Fruit fly (Drosophila melanogaster): ENCODE results near the gene yl.

Gene yl

dm6 chrX:14242479-14242878 lies 49.5 kb downstream of the yl start, which contains the start of gene mRNA-cap:
TSS of gene mRNA-cap (minus strand) at chrX:14242822.
- no peak for TF ChIP-seq Dll (optimal IDR thresholded peaks at IDR 0.05)
- no peak for TF ChIP-seq psq (optimal IDR thresholded peaks at IDR 0.05)
- TF ChIP-seq CG8478 (optimal IDR thresholded peaks at IDR 0.05): no peak
- no peak for TF ChIP-seq usp (GFP tag; optimal IDR thresholded peaks at IDR 0.05)
- TF ChIP-seq EcR (GFP tag; optimal IDR thresholded peaks at IDR 0.05): no peak
- TF ChIP-seq pan (optimal IDR thresholded peaks at IDR 0.05): no peak

DNA sequence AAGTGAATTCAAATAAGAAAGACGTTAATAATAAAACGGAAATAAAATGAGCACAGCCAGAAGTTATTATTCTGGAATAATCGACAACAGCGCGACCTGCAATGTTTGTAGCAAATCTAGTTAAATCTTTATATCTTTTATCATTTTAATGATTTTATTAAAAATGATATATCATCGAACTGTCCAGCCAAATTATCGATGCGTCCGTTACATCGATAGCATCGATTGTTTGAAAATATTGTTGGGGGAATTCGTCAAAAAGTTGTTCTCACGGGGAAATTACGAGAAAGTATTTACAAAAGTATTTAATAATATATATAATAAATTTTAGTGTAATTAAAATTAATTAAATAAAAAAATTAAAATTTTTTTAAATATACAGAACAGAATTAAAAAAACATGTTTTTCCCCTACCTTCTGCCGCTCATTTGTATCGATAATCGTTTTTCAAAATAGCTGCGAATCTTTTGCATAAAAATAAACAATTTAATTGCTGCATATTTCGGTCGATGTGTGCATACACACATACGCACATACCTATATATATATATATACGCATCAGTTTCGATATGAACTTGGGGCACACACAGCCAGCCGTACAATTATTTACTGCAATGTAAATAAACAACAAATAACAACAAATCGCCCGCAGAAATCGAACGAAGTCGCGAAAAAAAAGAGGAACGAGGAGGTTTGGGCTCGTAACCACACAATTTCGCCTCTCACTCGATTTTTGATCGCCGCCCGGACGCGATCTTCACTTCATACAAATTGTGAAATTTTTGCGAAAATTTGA lies 50.1 kb downstream of the yl start, which contains the start of gene CG32599:
Gene CG32599, plus strand, starts transcription at position 746 of the 796 bp plus-strand sequence.
- TF ChIP-seq EcR (GFP tag; optimal IDR thresholded peaks at IDR 0.05): no peak
- no peak for TF ChIP-seq Dll (optimal IDR thresholded peaks at IDR 0.05)
- no peak for TF ChIP-seq pan (optimal IDR thresholded peaks at IDR 0.05)
- TF ChIP-seq usp (GFP tag; optimal IDR thresholded peaks at IDR 0.05): no peak
- TF ChIP-seq psq (optimal IDR thresholded peaks at IDR 0.05): no peak
- no peak for TF ChIP-seq CG8478 (optimal IDR thresholded peaks at IDR 0.05)

DNA sequence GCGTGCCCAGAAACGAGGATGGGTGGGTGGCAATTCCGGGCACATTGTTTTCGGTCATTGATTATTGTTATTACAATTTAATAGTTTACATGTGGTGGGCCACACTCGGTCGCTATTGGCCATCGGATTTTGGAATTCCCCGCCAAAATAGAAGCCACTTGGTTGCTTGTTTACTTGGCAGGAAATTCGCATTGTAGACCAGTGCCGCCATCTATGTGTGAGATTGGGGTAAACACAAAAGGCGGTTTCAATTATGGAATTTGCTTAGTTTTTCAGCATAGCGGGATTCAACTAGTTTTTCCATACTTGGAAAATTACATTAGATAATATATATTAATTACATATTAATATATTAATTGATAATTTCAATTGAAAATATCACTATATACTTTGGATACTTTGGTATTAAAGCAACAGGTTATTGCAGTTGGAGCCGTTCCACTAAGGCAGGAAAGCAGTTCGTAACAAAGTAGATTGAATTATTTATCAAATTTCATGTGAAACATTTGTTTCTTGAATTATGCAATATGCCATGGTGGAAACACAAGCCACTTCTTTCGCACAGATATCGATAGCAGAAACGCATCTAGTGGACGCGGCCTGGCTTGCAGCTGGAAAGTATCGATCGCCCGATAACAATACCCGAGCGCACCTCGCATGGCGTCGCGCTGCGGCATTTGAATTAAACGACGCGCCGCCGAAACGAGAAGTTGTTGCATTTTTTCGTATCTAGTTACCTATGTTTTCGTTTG lies 54.2 kb downstream of the yl start, which contains the start of gene mud:
Gene mud, plus strand, starts transcription at position 698 of the 752 bp plus-strand sequence.
- TF ChIP-seq EcR (GFP tag; optimal IDR thresholded peaks at IDR 0.05): no peak
- TF ChIP-seq psq (optimal IDR thresholded peaks at IDR 0.05): no peak
- no peak for TF ChIP-seq pan (optimal IDR thresholded peaks at IDR 0.05)
- TF ChIP-seq Dll (optimal IDR thresholded peaks at IDR 0.05): no peak
- TF ChIP-seq CG8478 (optimal IDR thresholded peaks at IDR 0.05): no peak
- no peak for TF ChIP-seq usp (GFP tag; optimal IDR thresholded peaks at IDR 0.05)
